Worm (Caenorhabditis elegans) whole organism, L2 larva: ENCODE data around the gene F35D11.3.

ENCODE experiments used
- lsy-2 ChIP-seq, 2 experiments: fragments of 150-350 bp in 1 of 2; sonication (generic microtip) in 1 of 2; optimal IDR thresholded peaks; 2 replicates each; lab custom pipeline; 2014 to 2017; ENCODE audit warnings: missing biosample characterization in 2 of 2, missing genetic modification characterization in 2 of 2
- nhr-25 ChIP-seq: fragments of 150-350 bp; sonication (generic microtip); optimal IDR thresholded peaks from 3 replicates; lab custom pipeline; 2014; ENCODE audit warnings: missing biosample characterization, missing genetic modification characterization
- snpc-4 ChIP-seq: fragments of 150-350 bp; optimal IDR thresholded peaks from 2 replicates; lab custom pipeline; 2014; ENCODE audit warnings: missing biosample characterization, missing genetic modification characterization
- unc-39 ChIP-seq: fragments of 150-350 bp; optimal IDR thresholded peaks from 2 replicates; lab custom pipeline; 2014; ENCODE audit warnings: missing biosample characterization, missing genetic modification characterization
- ztf-4 ChIP-seq: fragments of 150-350 bp; optimal IDR thresholded peaks from 2 replicates; lab custom pipeline; 2014; ENCODE audit warnings: missing biosample characterization, missing genetic modification characterization

DNA sequence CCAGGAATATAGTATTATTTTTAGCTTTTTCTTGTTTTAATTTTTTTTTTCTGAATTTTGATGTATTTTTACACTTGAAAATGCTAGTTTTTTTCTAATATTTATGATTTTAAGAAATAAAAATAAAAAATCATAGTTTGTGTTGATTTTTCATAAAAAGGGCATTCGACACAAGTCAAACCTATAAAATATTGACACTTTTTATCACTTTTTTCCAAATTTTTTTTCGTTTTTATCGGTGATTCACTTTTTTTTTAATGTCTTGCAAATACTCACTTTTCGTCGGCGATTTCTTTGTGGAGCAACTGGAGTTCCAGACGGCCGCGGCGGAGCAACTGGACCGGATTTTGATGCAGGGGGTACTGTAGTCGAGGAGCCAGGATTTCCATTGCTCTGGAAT is 10.7 kb upstream of the F35D11.3 start:
- TF ChIP-seq nhr-25 (tag; lab: Kevin White, UChicago) (no peak), ztf-4 (tag; lab: Kevin White, UChicago) (no peak), snpc-4 (tag; lab: Kevin White, UChicago) (no peak), unc-39 (tag; lab: Kevin White, UChicago) (no peak), lsy-2 (tag; optimal IDR thresholded peaks at IDR 0.05; lab: Kevin White, UChicago) (no peak)
